Fruit fly (Drosophila melanogaster): ENCODE data around the gene loh.
A peak's percentile ranks its signal among the peaks of the same experiment; 100 is the strongest.

Gene loh

dm6 chr2L:10457191-10457899 lies 15.0 kb downstream of the loh start, which contains the start of the genes LManI and LManII:
Gene LManI (minus strand): TSS chr2L:10457241.
Gene LManII (plus strand): TSS chr2L:10457658.
- TF ChIP-seq Mnt (GFP tag; optimal IDR thresholded peaks at IDR 0.05): peak; percentile 9
- no peak for TF ChIP-seq CG1620 (GFP tag; optimal IDR thresholded peaks at IDR 0.05)
- TF ChIP-seq tj (GFP tag; optimal IDR thresholded peaks at IDR 0.05): peak; percentile 73
- TF ChIP-seq Hr96 (GFP tag; optimal IDR thresholded peaks at IDR 0.05): no peak
- peak; percentile 12 for TF ChIP-seq CG12768 (GFP tag; optimal IDR thresholded peaks at IDR 0.05)
- peak; percentile 34 for TF ChIP-seq cic (GFP tag; optimal IDR thresholded peaks at IDR 0.05)
- no peak for TF ChIP-seq Crg-1 (GFP tag; optimal IDR thresholded peaks at IDR 0.05)
- no peak for TF ChIP-seq pad (GFP tag; optimal IDR thresholded peaks at IDR 0.05)
- TF ChIP-seq kay (GFP tag; ENCODE audit: borderline replicate concordance): peak; percentile 70
- TF ChIP-seq cnc (optimal IDR thresholded peaks at IDR 0.05): no peak
- TF ChIP-seq CG7101 (tag; optimal IDR thresholded peaks at IDR 0.05): no peak
- TF ChIP-seq CG33017 (tag; optimal IDR thresholded peaks at IDR 0.05): peak; percentile 9

- TF ChIP-seq Clk (GFP tag; optimal IDR thresholded peaks at IDR 0.05) (no peak), CG1620 (GFP tag; optimal IDR thresholded peaks at IDR 0.05) (no peak), CG12768 (GFP tag; optimal IDR thresholded peaks at IDR 0.05) (no peak), CG5204 (GFP tag; optimal IDR thresholded peaks at IDR 0.05) (no peak), pad (GFP tag; optimal IDR thresholded peaks at IDR 0.05) (no peak), CG14711 (tag; optimal IDR thresholded peaks at IDR 0.05) (no peak), bab1 (GFP tag; optimal IDR thresholded peaks at IDR 0.05) (no peak), Mnt (GFP tag; optimal IDR thresholded peaks at IDR 0.05) (no peak)
Observed at dm6 chr2L:10458979-10459378, 16.6 kb downstream of the loh start.

- TF ChIP-seq toe (GFP tag; optimal IDR thresholded peaks at IDR 0.05) (no peak), CG5204 (GFP tag; optimal IDR thresholded peaks at IDR 0.05) (no peak)
Observed at dm6 chr2L:10466865-10467270, 24.5 kb downstream of the loh start.

dm6 chr2L:10468388-10468787 lies 26.1 kb downstream of the loh start:
- TF ChIP-seq CG12768 (GFP tag; optimal IDR thresholded peaks at IDR 0.05): no peak
- TF ChIP-seq CG14711 (tag; optimal IDR thresholded peaks at IDR 0.05): no peak
- TF ChIP-seq kay (GFP tag; ENCODE audit: borderline replicate concordance): peak; percentile 11
- peak; percentile 15 for TF ChIP-seq CG7045 (GFP tag; optimal IDR thresholded peaks at IDR 0.05)

dm6 chr2L:10468978-10469377 lies 26.6 kb downstream of the loh start:
- no peak for TF ChIP-seq bab1 (GFP tag; optimal IDR thresholded peaks at IDR 0.05)
- TF ChIP-seq cnc (optimal IDR thresholded peaks at IDR 0.05): no peak
- TF ChIP-seq CG11617 (GFP tag; optimal IDR thresholded peaks at IDR 0.05): no peak
- TF ChIP-seq Mnt (GFP tag; optimal IDR thresholded peaks at IDR 0.05): no peak

- TF ChIP-seq Hr96 (GFP tag; optimal IDR thresholded peaks at IDR 0.05): no peak
- no peak for TF ChIP-seq CG33017 (tag; optimal IDR thresholded peaks at IDR 0.05)
- no peak for TF ChIP-seq CG5204 (GFP tag; optimal IDR thresholded peaks at IDR 0.05)
- no peak for TF ChIP-seq CG12768 (GFP tag; optimal IDR thresholded peaks at IDR 0.05)
- TF ChIP-seq ovo (GFP tag; optimal IDR thresholded peaks at IDR 0.05): no peak
- TF ChIP-seq cnc (optimal IDR thresholded peaks at IDR 0.05): no peak
- TF ChIP-seq CG11617 (GFP tag; optimal IDR thresholded peaks at IDR 0.05): no peak
Observed at dm6 chr2L:10470211-10470610, 27.9 kb downstream of the loh start.

- TF ChIP-seq ovo (GFP tag; optimal IDR thresholded peaks at IDR 0.05) (no peak), CG5204 (GFP tag; optimal IDR thresholded peaks at IDR 0.05) (no peak), kay (GFP tag; ENCODE audit: borderline replicate concordance) (peak; percentile 67), Mnt (GFP tag; optimal IDR thresholded peaks at IDR 0.05) (no peak)
Observed at dm6 chr2L:10472257-10472656, 29.9 kb downstream of the loh start.

- TF ChIP-seq Clk (GFP tag; optimal IDR thresholded peaks at IDR 0.05): peak; percentile 28
- peak; percentile 66 for TF ChIP-seq CG11617 (GFP tag; optimal IDR thresholded peaks at IDR 0.05)
- peak; percentile 38 for TF ChIP-seq CG1620 (GFP tag; optimal IDR thresholded peaks at IDR 0.05)
- peak; percentile 65 for TF ChIP-seq pad (GFP tag; optimal IDR thresholded peaks at IDR 0.05)
- TF ChIP-seq toe (GFP tag; optimal IDR thresholded peaks at IDR 0.05): no peak
- TF ChIP-seq CG12768 (GFP tag; optimal IDR thresholded peaks at IDR 0.05): peak; percentile 86
- peak; percentile 76 for TF ChIP-seq bab1 (GFP tag; optimal IDR thresholded peaks at IDR 0.05)
- TF ChIP-seq Crg-1 (GFP tag; optimal IDR thresholded peaks at IDR 0.05): peak; percentile 59
- peak; percentile 4 for TF ChIP-seq cic (GFP tag; optimal IDR thresholded peaks at IDR 0.05)
- TF ChIP-seq ovo (GFP tag; optimal IDR thresholded peaks at IDR 0.05): peak; percentile 11
- TF ChIP-seq Mnt (GFP tag; optimal IDR thresholded peaks at IDR 0.05): peak; percentile 54
- peak; percentile 93 for TF ChIP-seq CG7045 (GFP tag; optimal IDR thresholded peaks at IDR 0.05)
- peak; percentile 85 for TF ChIP-seq CG14711 (tag; optimal IDR thresholded peaks at IDR 0.05)
- TF ChIP-seq CG5204 (GFP tag; optimal IDR thresholded peaks at IDR 0.05): no peak
- TF ChIP-seq CG33017 (tag; optimal IDR thresholded peaks at IDR 0.05): peak; percentile 90
- TF ChIP-seq cnc (optimal IDR thresholded peaks at IDR 0.05): no peak
- TF ChIP-seq tj (GFP tag; optimal IDR thresholded peaks at IDR 0.05): peak; percentile 40
- TF ChIP-seq kay (GFP tag; ENCODE audit: borderline replicate concordance): peak; percentile 82
- peak; percentile 89 for TF ChIP-seq CG7101 (tag; optimal IDR thresholded peaks at IDR 0.05)
- TF ChIP-seq Hr96 (GFP tag; optimal IDR thresholded peaks at IDR 0.05): peak; percentile 61
Observed at dm6 chr2L:10474268-10474678, 31.9 kb downstream of the loh start, which contains the start of gene RluA-1. Gene RluA-1 (minus strand): TSS chr2L:10474349.

Data from whole organism, adult.